Worm (Caenorhabditis elegans): ENCODE measurements around the gene Y57G11C.43.

DNA sequence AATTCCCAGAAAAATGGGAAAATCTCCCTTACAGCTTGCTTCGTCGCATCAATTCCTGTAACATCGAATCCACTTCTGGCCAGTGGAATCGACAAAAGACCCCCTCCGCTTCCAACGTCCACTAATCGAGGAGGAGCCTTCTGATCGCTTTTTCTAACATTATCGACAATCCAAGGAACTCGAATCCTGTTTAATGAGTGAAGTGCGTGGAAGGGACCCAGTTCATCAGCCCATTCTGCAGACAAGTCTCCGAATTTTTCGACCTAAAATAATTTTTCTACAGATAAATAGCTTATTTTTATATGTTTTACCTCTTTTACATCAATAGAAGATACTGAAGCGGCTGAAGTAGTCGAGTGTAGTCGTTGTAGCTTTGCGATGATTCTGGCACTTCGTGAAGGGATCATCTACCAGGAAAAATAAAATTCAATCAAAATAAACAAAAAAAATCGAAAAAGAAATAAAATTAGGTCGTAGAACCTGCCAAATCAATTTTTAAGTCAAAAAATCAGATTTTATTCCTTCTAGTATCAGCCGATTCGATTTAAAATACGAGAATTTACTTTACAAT, 26.8 kb downstream of the Y57G11C.43 start, which contains the start of gene coq-3:
- TF ChIP-seq klf-2 (GFP tag; conservative IDR thresholded peaks at IDR 0.05), result no peak
- no peak for TF ChIP-seq flt-1 (GFP tag; IDR thresholded peaks at IDR 0.05)
